Worm (Caenorhabditis elegans) whole organism, midembryonic: ENCODE results near the gene T05C12.11.

Experiments
- cog-1 ChIP-seq: sonication (generic microtip); optimal IDR thresholded peaks from 2 replicates; lab custom pipeline; 2016; ENCODE audit warnings: missing genetic modification characterization, missing compliant biosample characterization
- flt-1 ChIP-seq: fragments of 200-800 bp; sonication (Bioruptor generic); IDR thresholded peaks from 2 replicates; pipeline ENCODE4 v1.3.6; 2022; ENCODE audit warnings: missing genetic modification characterization, missing compliant biosample characterization
- klf-2 ChIP-seq: fragments of 200-800 bp; sonication (Bioruptor generic); conservative IDR thresholded peaks from 2 replicates; pipeline ENCODE4 v1.3.6; 2022; ENCODE audit warnings: missing genetic modification reagents, missing genetic modification characterization, missing compliant biosample characterization
- tab-1 ChIP-seq: fragments of 200-800 bp; sonication (Bioruptor generic); IDR thresholded peaks from 2 replicates; pipeline ENCODE4 v1.3.6; 2022; ENCODE audit warnings: missing genetic modification characterization, missing compliant biosample characterization
- ztf-29 ChIP-seq: fragments of 200-800 bp; sonication (Bioruptor generic); IDR thresholded peaks from 2 replicates; pipeline ENCODE4 v1.3.6; 2022; ENCODE audit warnings: missing genetic modification reagents, missing genetic modification characterization, missing compliant biosample characterization

ce11 chrII:8124867-8125266 lies 45.4 kb downstream of the T05C12.11 start, which contains the start of gene ire-1:
- no peak for TF ChIP-seq cog-1 (tag; lab: Kevin White, UChicago)
- no peak for TF ChIP-seq klf-2 (GFP tag; lab: Robert Waterston, UW)
- TF ChIP-seq tab-1 (GFP tag; lab: Robert Waterston, UW) = no peak
- no peak for TF ChIP-seq ztf-29
- TF ChIP-seq flt-1 = no peak
